Fruit fly (Drosophila melanogaster) whole organism, adult: ENCODE results near the gene CG1552.

Experiments used
- CG12768 ChIP-seq: fragments of 200-800 bp; sonication (Bioruptor generic); optimal IDR thresholded peaks from 2 replicates; lab custom pipeline; 2017; ENCODE audit warnings: missing biosample characterization, missing genetic modification characterization, mild to moderate bottlenecking, moderate library complexity, missing genetic modification reagents
- CG14711 ChIP-seq: fragments of 200-800 bp; sonication (Bioruptor generic); optimal IDR thresholded peaks from 2 replicates; lab custom pipeline; 2018; ENCODE audit warnings: missing biosample characterization, mild to moderate bottlenecking, missing genetic modification characterization, moderate library complexity
- CG33017 ChIP-seq: fragments of 200-800 bp; sonication (Bioruptor generic); optimal IDR thresholded peaks from 2 replicates; lab custom pipeline; 2018; ENCODE audit warnings: missing biosample characterization, mild to moderate bottlenecking, missing genetic modification characterization, moderate library complexity
- pad ChIP-seq: fragments of 200-800 bp; sonication (Bioruptor generic); optimal IDR thresholded peaks from 3 replicates; lab custom pipeline; 2017; ENCODE audit warnings: missing biosample characterization, missing genetic modification characterization, mild to moderate bottlenecking, moderate library complexity, missing genetic modification reagents
- tj ChIP-seq: fragments of 200-800 bp; sonication (Bioruptor generic); optimal IDR thresholded peaks from 3 replicates; lab custom pipeline; 2017; ENCODE audit warnings: missing biosample characterization, mild to moderate bottlenecking, missing genetic modification characterization, moderate library complexity
- toe ChIP-seq: fragments of 200-800 bp; sonication (Bioruptor generic); optimal IDR thresholded peaks from 2 replicates; lab custom pipeline; 2016; ENCODE audit warnings: missing biosample characterization, missing genetic modification characterization

DNA sequence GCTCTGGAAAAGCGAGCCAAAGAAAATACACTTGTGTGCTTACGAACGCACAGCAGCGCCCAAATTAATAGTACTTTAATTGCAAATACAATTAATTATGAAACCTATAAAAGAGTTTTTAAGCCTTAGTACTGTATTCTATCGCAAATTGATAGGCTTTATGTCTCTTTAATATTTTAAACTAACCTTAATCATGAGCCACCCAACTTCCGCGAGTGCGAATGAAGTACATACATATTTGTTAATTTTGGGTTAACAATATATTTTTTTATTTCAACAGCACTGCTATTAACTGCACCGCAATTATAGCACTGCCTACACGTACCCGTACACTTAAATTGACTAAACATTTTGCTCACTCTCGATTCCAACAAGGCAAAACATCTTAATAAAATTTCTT, 27.9 kb upstream of the CG1552 start:
- TF ChIP-seq toe (GFP tag; lab: Kevin White, UChicago) = peak; percentile 35
- no peak for TF ChIP-seq tj (GFP tag; lab: Kevin White, UChicago)
- TF ChIP-seq CG12768 (GFP tag; lab: Kevin White, UChicago) = peak; percentile 53
- TF ChIP-seq CG33017 (tag; lab: Kevin White, UChicago) = peak; percentile 61
- peak; percentile 50 for TF ChIP-seq CG14711 (tag; lab: Kevin White, UChicago)
- peak; percentile 28 for TF ChIP-seq pad (GFP tag; lab: Kevin White, UChicago)
